Fruit fly (Drosophila melanogaster): ENCODE results near the gene mAChR-B.

dm6 chr3R:8126316-8127150 lies 67.4 kb downstream of the mAChR-B start, which contains the start of the genes CG9667 and Arl8:
- TF ChIP-seq CG34367 (tag; optimal IDR thresholded peaks at IDR 0.05) (no peak), Pif1B (GFP tag; optimal IDR thresholded peaks at IDR 0.05) (peak; percentile 43), EcR (GFP tag; optimal IDR thresholded peaks at IDR 0.05) (no peak), rn (GFP tag; IDR thresholded peaks at IDR 0.05) (no peak), D1 (tag; optimal IDR thresholded peaks at IDR 0.05) (no peak), CG32121 (GFP tag; IDR thresholded peaks at IDR 0.05) (no peak), Snoo (tag; optimal IDR thresholded peaks at IDR 0.05) (peak; percentile 18), CG4496 (GFP tag; IDR thresholded peaks at IDR 0.05) (no peak; the same call in 1 of the 3 replicates), CG13204 (GFP tag; optimal IDR thresholded peaks at IDR 0.05) (no peak), CG10348 (GFP tag; IDR thresholded peaks at IDR 0.05) (no peak), gl (tag; optimal IDR thresholded peaks at IDR 0.05) (no peak)

Data from whole organism, pupa.